Worm (Caenorhabditis elegans) whole organism, L4/young adult: ENCODE results near the gene Y57A10A.8.

Experiments used
- W03F9.2 ChIP-seq: fragments of 150-350 bp; optimal IDR thresholded peaks from 2 replicates; lab custom pipeline; 2014; ENCODE audit warnings: missing biosample characterization, missing genetic modification characterization
- dao-5 ChIP-seq: sonication (generic microtip); optimal IDR thresholded peaks from 2 replicates; lab custom pipeline; 2016; ENCODE audit warnings: missing genotype, missing genetic modification characterization, moderate library complexity, missing compliant biosample characterization
- him-1 ChIP-seq: sonication (generic microtip); optimal IDR thresholded peaks from 2 replicates; lab custom pipeline; 2016; ENCODE audit warnings: missing genotype, missing genetic modification reagents, missing genetic modification characterization, missing compliant biosample characterization

Gene Y57A10A.8

ce11 chrII:12184857-12185256 lies 20.2 kb downstream of the Y57A10A.8 start, which contains the start of gene Y57A10A.13:
Gene Y57A10A.13 (minus strand): TSS chrII:12184902.
- TF ChIP-seq dao-5 (tag; lab: Kevin White, UChicago) = no peak
- no peak for TF ChIP-seq W03F9.2
- TF ChIP-seq him-1 (tag; lab: Kevin White, UChicago) = no peak

- TF ChIP-seq him-1 (tag; lab: Kevin White, UChicago) = no peak
- no peak for TF ChIP-seq dao-5 (tag; lab: Kevin White, UChicago)
- TF ChIP-seq W03F9.2 = no peak
These were observed 21.1 kb downstream of the Y57A10A.8 start, which contains the start of gene Y57A10A.14 for ce11 chrII:12185710-12186109. Gene Y57A10A.14 (plus strand): TSS chrII:12185937.

- TF ChIP-seq W03F9.2 (no peak), dao-5 (tag; lab: Kevin White, UChicago) (no peak), him-1 (tag; lab: Kevin White, UChicago) (no peak)
These were observed 22.1 kb downstream of the Y57A10A.8 start for ce11 chrII:12186726-12187125.

- TF ChIP-seq him-1 (tag; lab: Kevin White, UChicago) = no peak
- no peak for TF ChIP-seq dao-5 (tag; lab: Kevin White, UChicago)
- TF ChIP-seq W03F9.2 = no peak
These were observed 24.6 kb downstream of the Y57A10A.8 start for ce11 chrII:12189193-12189592.

- no peak for TF ChIP-seq him-1 (tag; lab: Kevin White, UChicago)
- no peak for TF ChIP-seq W03F9.2
- TF ChIP-seq dao-5 (tag; lab: Kevin White, UChicago) = no peak
These were observed 34.6 kb downstream of the Y57A10A.8 start for ce11 chrII:12199209-12199608.

- no peak for TF ChIP-seq him-1 (tag; lab: Kevin White, UChicago)
- no peak for TF ChIP-seq W03F9.2
- no peak for TF ChIP-seq dao-5 (tag; lab: Kevin White, UChicago)
These were observed 35.4 kb downstream of the Y57A10A.8 start, which contains the start of gene polg-1 for ce11 chrII:12199912-12200637. Gene polg-1 (minus strand): TSS chrII:12199962.

- TF ChIP-seq dao-5 (tag; lab: Kevin White, UChicago) (no peak), W03F9.2 (no peak)
These were observed 37.6 kb downstream of the Y57A10A.8 start, which contains the start of gene trpp-5 for ce11 chrII:12202281-12202680. Gene trpp-5 (minus strand): TSS chrII:12202381.

ce11 chrII:12202921-12203320 lies 38.3 kb downstream of the Y57A10A.8 start, which contains the start of gene aqp-12:
Gene aqp-12 (plus strand): TSS chrII:12203221.
- TF ChIP-seq W03F9.2 = no peak
- no peak for TF ChIP-seq him-1 (tag; lab: Kevin White, UChicago)
- no peak for TF ChIP-seq dao-5 (tag; lab: Kevin White, UChicago)

- TF ChIP-seq dao-5 (tag; lab: Kevin White, UChicago) (no peak), him-1 (tag; lab: Kevin White, UChicago) (no peak), W03F9.2 (no peak)
These were observed 40.0 kb downstream of the Y57A10A.8 start for ce11 chrII:12204617-12205016.

- no peak for TF ChIP-seq him-1 (tag; lab: Kevin White, UChicago)
These were observed 44.1 kb downstream of the Y57A10A.8 start for ce11 chrII:12208741-12209140.

ce11 chrII:12211652-12212245 lies 47.1 kb downstream of the Y57A10A.8 start:
- TF ChIP-seq dao-5 (tag; lab: Kevin White, UChicago) = no peak
- no peak for TF ChIP-seq him-1 (tag; lab: Kevin White, UChicago)

ce11 chrII:12214562-12214961 lies 49.9 kb downstream of the Y57A10A.8 start:
- TF ChIP-seq dao-5 (tag; lab: Kevin White, UChicago) (no peak), him-1 (tag; lab: Kevin White, UChicago) (no peak)
